Fruit fly (Drosophila melanogaster): Measurements from ENCODE around the gene CG12105.

CG12105 gene

dm6 chr3L:1568225-1569161, 47.1 kb downstream of the CG12105 start, which contains the start of gene CG7879 (continued):
- TF ChIP-seq CG8281 (tag; optimal IDR thresholded peaks at IDR 0.05) (no peak), so (GFP tag; IDR thresholded peaks at IDR 0.05) (no peak), CkIIα-i1 (GFP tag; IDR thresholded peaks at IDR 0.05) (no peak), Nf-YC (tag; optimal IDR thresholded peaks at IDR 0.05) (peak; percentile 33), H2.0 (GFP tag; IDR thresholded peaks at IDR 0.05) (0 out of 2 replicates have a peak, but pooled peaks have one; percentile 13), CG15514 (GFP tag; optimal IDR thresholded peaks at IDR 0.05) (peak; percentile 63), CG14860 (GFP tag; IDR thresholded peaks at IDR 0.05; ENCODE audit: partially characterized antibody) (no peak), lola (GFP tag; optimal IDR thresholded peaks at IDR 0.05) (peak in 1 of 3 experiments; percentile 22), CG11696 (GFP tag; IDR thresholded peaks at IDR 0.05) (no peak), Oli (tag; optimal IDR thresholded peaks at IDR 0.05) (peak; percentile 42), CG7271 (tag; optimal IDR thresholded peaks at IDR 0.05) (no peak), Sox100B (GFP tag; optimal IDR thresholded peaks at IDR 0.05) (no peak), wdn (GFP tag; IDR thresholded peaks at IDR 0.05) (no peak), CG10431 (GFP tag; optimal IDR thresholded peaks at IDR 0.05) (no peak), CG15011 (GFP tag; optimal IDR thresholded peaks at IDR 0.05) (no peak), CG15479 (GFP tag; optimal IDR thresholded peaks at IDR 0.05) (no peak), CG8290 (GFP tag; optimal IDR thresholded peaks at IDR 0.05) (no peak), CG8290 (tag; optimal IDR thresholded peaks at IDR 0.05) (no peak), CG6813 (GFP tag; optimal IDR thresholded peaks at IDR 0.05) (no peak), cwo (GFP tag; optimal IDR thresholded peaks at IDR 0.05) (no peak), CG6254 (GFP tag; optimal IDR thresholded peaks at IDR 0.05) (peak; percentile 99), yki (optimal IDR thresholded peaks at IDR 0.05) (no peak), slp2 (GFP tag; optimal IDR thresholded peaks at IDR 0.05) (no peak), pho (GFP tag; optimal IDR thresholded peaks at IDR 0.05) (no peak), exex (tag; optimal IDR thresholded peaks at IDR 0.05) (no peak), nau (GFP tag; optimal IDR thresholded peaks at IDR 0.05) (no peak), CG12942 (GFP tag; optimal IDR thresholded peaks at IDR 0.05) (no peak), CG10321 (GFP tag; IDR thresholded peaks at IDR 0.05) (no peak), CG4404 (GFP tag; IDR thresholded peaks at IDR 0.05) (no peak), Stat92E (GFP tag; optimal IDR thresholded peaks at IDR 0.05) (peak in 1 of 3 experiments; percentile 37), sug (tag; optimal IDR thresholded peaks at IDR 0.05) (peak; percentile 7), sisA (GFP tag; IDR thresholded peaks at IDR 0.05) (peak; percentile 25), CG13287 (GFP tag; IDR thresholded peaks at IDR 0.05; ENCODE audit: partially characterized antibody) (peak; percentile 32; the same call in 1 of the 2 replicates), CG2202 (tag; optimal IDR thresholded peaks at IDR 0.05) (no peak), disco-r (GFP tag; optimal IDR thresholded peaks at IDR 0.05) (no peak), CG13775 (GFP tag; optimal IDR thresholded peaks at IDR 0.05) (peak; percentile 22), Ets65A (GFP tag) (peak; percentile 81), CG6689 (GFP tag; IDR thresholded peaks at IDR 0.05) (0 out of 2 replicates have a peak, but pooled peaks have one; percentile 23), CG42726 (GFP tag; IDR thresholded peaks at IDR 0.05; ENCODE audit: partially characterized antibody) (no peak), CG17361 (GFP tag; IDR thresholded peaks at IDR 0.05) (peak; percentile 71; the same call in 2 of the 3 replicates), dan (GFP tag; IDR thresholded peaks at IDR 0.05) (no peak), CG14667 (GFP tag; IDR thresholded peaks at IDR 0.05) (no peak), CG9609 (GFP tag; optimal IDR thresholded peaks at IDR 0.05) (no peak), gce (GFP tag; IDR thresholded peaks at IDR 0.05) (no peak), slbo (GFP tag; IDR thresholded peaks at IDR 0.05) (peak; percentile 33), CG10979 (tag; optimal IDR thresholded peaks at IDR 0.05) (no peak), Mes4 (GFP tag; optimal IDR thresholded peaks at IDR 0.05) (no peak), CG10543 (GFP tag; optimal IDR thresholded peaks at IDR 0.05) (no peak)
